Fruit fly (Drosophila melanogaster) whole organism, prepupa: ENCODE measurements around the gene Ctns.

Experiments used
- CG6854 ChIP-seq: fragments of 200-800 bp; sonication (Bioruptor generic); optimal IDR thresholded peaks from 2 replicates; lab custom pipeline; 2017; ENCODE audit warnings: missing biosample characterization, mild to moderate bottlenecking, missing genetic modification characterization
- pdm3 ChIP-seq: fragments of 200-800 bp; sonication (Bioruptor generic); optimal IDR thresholded peaks from 3 replicates; lab custom pipeline; 2016; ENCODE audit warnings: missing biosample characterization, missing genetic modification characterization

dm6 chr3R:23043690-23044089 lies 15.1 kb downstream of the Ctns start, which contains the start of gene CG13837:
- TF ChIP-seq CG6854 (GFP tag; lab: Kevin White, UChicago) (no peak), pdm3 (GFP tag; lab: Kevin White, UChicago) (no peak)
